Fruit fly (Drosophila melanogaster) whole organism, embryonic: Measurements from ENCODE around the gene CG32344.

ENCODE experiments used
- Bgb ChIP-seq: fragments of 200-800 bp; sonication (Bioruptor generic); IDR thresholded peaks from 2 replicates; pipeline ENCODE4 v1.3.6; 2022; ENCODE audit warnings: missing biosample characterization, missing genetic modification characterization; ENCODE audit not compliant: partially characterized antibody
- CG11695 ChIP-seq: fragments of 200-800 bp; sonication (Bioruptor generic); IDR thresholded peaks from 3 replicates; pipeline ENCODE4 v1.3.6; 2022; ENCODE audit warnings: missing biosample characterization, missing genetic modification characterization
- CG12071 ChIP-seq: fragments of 200-800 bp; sonication (Bioruptor generic); optimal IDR thresholded peaks from 3 replicates; lab custom pipeline; 2018; ENCODE audit warnings: missing biosample characterization, mild to moderate bottlenecking, missing genetic modification characterization
- CG12299 ChIP-seq: fragments of 200-800 bp; sonication (Bioruptor generic); optimal IDR thresholded peaks from 2 replicates; lab custom pipeline; 2018; ENCODE audit warnings: missing biosample characterization, mild to moderate bottlenecking, missing genetic modification characterization
- CG1233 ChIP-seq: fragments of 200-800 bp; sonication (Bioruptor generic); optimal IDR thresholded peaks from 4 replicates; lab custom pipeline; 2018; ENCODE audit warnings: missing biosample characterization, mild to moderate bottlenecking, missing genetic modification characterization
- CG13894 ChIP-seq: fragments of 200-800 bp; sonication (Bioruptor generic); optimal IDR thresholded peaks from 3 replicates; lab custom pipeline; 2018; ENCODE audit warnings: missing biosample characterization, mild to moderate bottlenecking, missing genetic modification characterization, moderate library complexity
- CG14441 ChIP-seq: fragments of 200-800 bp; sonication (Bioruptor generic); IDR thresholded peaks from 2 replicates; pipeline ENCODE4 v1.3.6; 2022; ENCODE audit warnings: missing biosample characterization, missing genetic modification characterization
- CG15514 ChIP-seq: fragments of 200-800 bp; sonication (Bioruptor generic); optimal IDR thresholded peaks from 3 replicates; lab custom pipeline; 2017; ENCODE audit warnings: missing biosample characterization, missing genetic modification characterization, mild to moderate bottlenecking, moderate library complexity, missing genetic modification reagents
- CG16863 ChIP-seq: fragments of 200-800 bp; sonication (Bioruptor generic); optimal IDR thresholded peaks from 3 replicates; lab custom pipeline; 2016; ENCODE audit warnings: missing biosample characterization, missing genetic modification characterization
- CG32772 ChIP-seq: fragments of 200-800 bp; sonication (Bioruptor generic); IDR thresholded peaks from 2 replicates; pipeline ENCODE4 v1.3.6; 2022; ENCODE audit warnings: missing biosample characterization, missing genetic modification characterization
- CG33213 ChIP-seq: fragments of 200-800 bp; sonication (Bioruptor generic); optimal IDR thresholded peaks from 3 replicates; lab custom pipeline; 2016; ENCODE audit warnings: missing biosample characterization, missing genetic modification characterization
- CG34224 ChIP-seq: fragments of 200-800 bp; sonication (Bioruptor generic); IDR thresholded peaks from 3 replicates; pipeline ENCODE4 v1.3.6; 2022; ENCODE audit warnings: missing biosample characterization, missing genetic modification characterization; ENCODE audit not compliant: partially characterized antibody
- CG42726 ChIP-seq: fragments of 200-800 bp; sonication (Bioruptor generic); IDR thresholded peaks from 2 replicates; pipeline ENCODE4 v1.3.6; 2022; ENCODE audit warnings: missing biosample characterization, missing genetic modification characterization; ENCODE audit not compliant: partially characterized antibody
- CG7745 ChIP-seq: fragments of 200-800 bp; sonication (Bioruptor generic); optimal IDR thresholded peaks from 2 replicates; lab custom pipeline; 2018; ENCODE audit warnings: missing biosample characterization, mild to moderate bottlenecking, missing genetic modification characterization, moderate library complexity
- CG7987 ChIP-seq: fragments of 200-800 bp; sonication (Bioruptor generic); optimal IDR thresholded peaks from 2 replicates; lab custom pipeline; 2018; ENCODE audit warnings: missing biosample characterization, mild to moderate bottlenecking, missing genetic modification characterization, moderate library complexity
- CG8089 ChIP-seq: fragments of 200-800 bp; sonication (Bioruptor generic); optimal IDR thresholded peaks from 3 replicates; lab custom pipeline; 2016; ENCODE audit warnings: missing biosample characterization, missing genetic modification characterization
- CG9437 ChIP-seq: fragments of 200-800 bp; sonication (Bioruptor generic); optimal IDR thresholded peaks from 2 replicates; lab custom pipeline; 2018; ENCODE audit warnings: missing biosample characterization, mild to moderate bottlenecking, missing genetic modification characterization
- CoRest ChIP-seq: fragments of 200-800 bp; sonication (Bioruptor generic); optimal IDR thresholded peaks from 3 replicates; lab custom pipeline; 2018; ENCODE audit warnings: missing biosample characterization, mild to moderate bottlenecking, missing genetic modification characterization, moderate library complexity
- Eip74EF ChIP-seq, 2 experiments: fragments of 200-800 bp in 1 of 2; fragments of >200 bp in 1 of 2; sonication (Bioruptor generic) in 1 of 2; optimal IDR thresholded peaks; 2 replicates each; lab custom pipeline; 2017 to 2019; ENCODE audit warnings: missing biosample characterization in 2 of 2, missing genetic modification characterization in 2 of 2, mild to moderate bottlenecking in 1 of 2, moderate library complexity in 1 of 2
- Ets65A ChIP-seq: fragments of 200-800 bp; sonication (Bioruptor generic); peaks from one replicate; lab custom pipeline; 2016; ENCODE audit warnings: missing biosample characterization, missing genetic modification characterization
- GATAe ChIP-seq: fragments of 200-800 bp; sonication (Bioruptor generic); conservative IDR thresholded peaks from 2 replicates; pipeline ENCODE4 v1.3.6; 2022; ENCODE audit warnings: missing biosample characterization, missing genetic modification characterization
- Gug ChIP-seq: fragments of 200-800 bp; sonication (Bioruptor generic); IDR thresholded peaks from 4 replicates; pipeline ENCODE4 v1.3.6; 2022; ENCODE audit warnings: missing biosample characterization, missing genetic modification characterization
- Taf1 ChIP-seq: fragments of 200-800 bp; sonication (Bioruptor generic); IDR thresholded peaks from 2 replicates; pipeline ENCODE4 v1.3.6; 2022; ENCODE audit warnings: missing biosample characterization, missing genetic modification characterization
- Trl ChIP-seq, 3 experiments: fragments of >200 bp in 2 of 3; fragments of 200-800 bp in 1 of 3; sonication (Bioruptor generic) in 1 of 3; optimal IDR thresholded peaks; 2 replicates in 1 of 3; 3 replicates in 2 of 3; lab custom pipeline; 2016 to 2017; ENCODE audit warnings: missing biosample characterization in 1 of 3, missing genetic modification characterization in 1 of 3
- ato ChIP-seq: fragments of 200-800 bp; sonication (Bioruptor generic); IDR thresholded peaks from 2 replicates; pipeline ENCODE4 v1.3.6; 2022; ENCODE audit warnings: missing biosample characterization, missing genetic modification characterization; ENCODE audit not compliant: partially characterized antibody
- cato ChIP-seq: fragments of 200-800 bp; sonication (Bioruptor generic); optimal IDR thresholded peaks from 2 replicates; lab custom pipeline; 2016; ENCODE audit warnings: missing biosample characterization, missing genetic modification characterization, borderline replicate concordance
- caup ChIP-seq: fragments of 200-800 bp; sonication (Bioruptor generic); optimal IDR thresholded peaks from 3 replicates; lab custom pipeline; 2017; ENCODE audit warnings: missing biosample characterization, mild to moderate bottlenecking, missing genetic modification characterization, moderate library complexity; ENCODE audit not compliant: severe bottlenecking
- croc ChIP-seq: fragments of 200-800 bp; sonication (Bioruptor generic); conservative IDR thresholded peaks from 3 replicates; pipeline ENCODE4 v1.3.6; 2022; ENCODE audit warnings: missing biosample characterization, missing genetic modification characterization
- dpn ChIP-seq, 2 experiments: fragments of 200-800 bp; sonication (Bioruptor generic); optimal IDR thresholded peaks; 3 replicates each; lab custom pipeline; 2016; ENCODE audit warnings: missing biosample characterization in 2 of 2, missing genetic modification characterization in 2 of 2
- ewg ChIP-seq: fragments of 200-800 bp; sonication (Bioruptor generic); optimal IDR thresholded peaks from 3 replicates; lab custom pipeline; 2017; ENCODE audit warnings: mild to moderate bottlenecking, missing biosample characterization, missing genetic modification reagents, missing genetic modification characterization
- fd64A ChIP-seq: fragments of 200-800 bp; sonication (Bioruptor generic); optimal IDR thresholded peaks from 3 replicates; lab custom pipeline; 2018; ENCODE audit warnings: missing biosample characterization, mild to moderate bottlenecking, missing genetic modification characterization
- grau ChIP-seq: fragments of 200-800 bp; optimal IDR thresholded peaks from 3 replicates; lab custom pipeline; 2019; ENCODE audit warnings: missing biosample characterization, mild to moderate bottlenecking, missing genetic modification characterization, moderate library complexity
- grn ChIP-seq: fragments of 200-800 bp; sonication (Bioruptor generic); optimal IDR thresholded peaks from 3 replicates; lab custom pipeline; 2017; ENCODE audit warnings: missing biosample characterization, missing genetic modification characterization
- gsb ChIP-seq: fragments of 200-800 bp; sonication (Bioruptor generic); IDR thresholded peaks from 2 replicates; pipeline ENCODE4 v1.3.6; 2022; ENCODE audit warnings: missing biosample characterization, missing genetic modification characterization
- h ChIP-seq: fragments of >200 bp; optimal IDR thresholded peaks from 2 replicates; lab custom pipeline; 2017
- inv ChIP-seq: fragments of 200-800 bp; sonication (Bioruptor generic); IDR thresholded peaks from 2 replicates; pipeline ENCODE4 v1.3.6; 2022; ENCODE audit warnings: missing biosample characterization, missing genetic modification characterization; ENCODE audit not compliant: partially characterized antibody
- lola ChIP-seq, 3 experiments: fragments of >200 bp in 2 of 3; fragments of 200-800 bp in 1 of 3; sonication (Bioruptor generic) in 1 of 3; optimal IDR thresholded peaks; 2 replicates each; lab custom pipeline; 2017 to 2019; ENCODE audit warnings: missing biosample characterization in 3 of 3, missing genetic modification characterization in 3 of 3, mild to moderate bottlenecking in 1 of 3, moderate library complexity in 1 of 3
- nom ChIP-seq: fragments of 200-800 bp; sonication (Bioruptor generic); optimal IDR thresholded peaks from 2 replicates; lab custom pipeline; 2017; ENCODE audit warnings: missing biosample characterization, missing genetic modification characterization, mild to moderate bottlenecking, moderate library complexity, missing genetic modification reagents
- p53 ChIP-seq: fragments of 200-800 bp; sonication (Bioruptor generic); optimal IDR thresholded peaks from 2 replicates; lab custom pipeline; 2016; ENCODE audit warnings: missing biosample characterization, missing genetic modification characterization
- prd ChIP-seq, 3 experiments: fragments of >200 bp in 2 of 3; fragments of 200-800 bp in 1 of 3; sonication (Bioruptor generic) in 1 of 3; optimal IDR thresholded peaks in 2 of 3; IDR thresholded peaks in 1 of 3; 2 replicates in 2 of 3; 3 replicates in 1 of 3; pipeline versions ENCODE4 v1.3.6 to Lab custom; 2017 to 2022; ENCODE audit warnings: missing biosample characterization in 1 of 3, missing genetic modification characterization in 1 of 3
- schlank ChIP-seq: fragments of 200-800 bp; sonication (Bioruptor generic); optimal IDR thresholded peaks from 2 replicates; lab custom pipeline; 2018; ENCODE audit warnings: missing biosample characterization, mild to moderate bottlenecking, missing genetic modification characterization
- tio ChIP-seq: fragments of 200-800 bp; sonication (Bioruptor generic); optimal IDR thresholded peaks from 2 replicates; lab custom pipeline; 2017; ENCODE audit warnings: missing biosample characterization, missing genetic modification characterization, inconsistent platforms
- tup ChIP-seq: fragments of 200-800 bp; sonication (Bioruptor generic); optimal IDR thresholded peaks from 2 replicates; lab custom pipeline; 2016; ENCODE audit warnings: missing biosample characterization, mild to moderate bottlenecking, missing genetic modification characterization, moderate library complexity
- unpg ChIP-seq: fragments of 200-800 bp; sonication (Bioruptor generic); optimal IDR thresholded peaks from 3 replicates; lab custom pipeline; 2018; ENCODE audit warnings: missing biosample characterization, mild to moderate bottlenecking, missing genetic modification characterization, moderate library complexity
- usp ChIP-seq: fragments of >200 bp; optimal IDR thresholded peaks from 2 replicates; lab custom pipeline; 2017; ENCODE audit warnings: missing biosample characterization, missing genetic modification characterization
- wor ChIP-seq: fragments of 200-800 bp; sonication (Bioruptor generic); IDR thresholded peaks from 2 replicates; pipeline ENCODE4 v1.3.6; 2022; ENCODE audit warnings: missing biosample characterization, missing genetic modification characterization
- zen2 ChIP-seq: fragments of 200-800 bp; sonication (Bioruptor generic); IDR thresholded peaks from 3 replicates; pipeline ENCODE4 v1.3.6; 2022; ENCODE audit warnings: missing biosample characterization, missing genetic modification characterization; ENCODE audit not compliant: partially characterized antibody

The CG32344 gene

dm6 chr3L:350651-351228, 26.2 kb upstream of the CG32344 start (continued):
- TF ChIP-seq CG12071 (GFP tag; lab: Kevin White, UChicago) (no peak), Trl (optimal IDR thresholded peaks at IDR 0.05; lab: Kevin White, UChicago) (no peak), Trl (GFP tag; optimal IDR thresholded peaks at IDR 0.05; lab: Kevin White, UChicago) (peak; percentile 39), CG16863 (GFP tag; lab: Kevin White, UChicago) (peak; percentile 50), Ets65A (GFP tag; lab: Kevin White, UChicago) (peak; percentile 84), grau (tag; lab: Kevin White, UChicago) (peak; percentile 73), lola (GFP tag; optimal IDR thresholded peaks at IDR 0.05; lab: Kevin White, UChicago) (peak in 1 of 3 experiments; percentile 23), Gug (GFP tag; lab: Robert Waterston, UW) (peak; percentile 49; the same call in 1 of the 4 replicates), schlank (tag; lab: Kevin White, UChicago) (no peak), CG7745 (tag; lab: Kevin White, UChicago) (no peak), CG7987 (GFP tag; lab: Kevin White, UChicago) (no peak), h (lab: Kevin White, UChicago) (no peak), p53 (no peak), ato (GFP tag; lab: Robert Waterston, UW) (no peak), Taf1 (GFP tag; lab: Robert Waterston, UW) (peak; percentile 63), prd (optimal IDR thresholded peaks at IDR 0.05; lab: Kevin White, UChicago) (no peak), prd (GFP tag; IDR thresholded peaks at IDR 0.05; lab: Robert Waterston, UW) (peak; percentile 83), CG9437 (peak; percentile 51), CG8089 (GFP tag; lab: Kevin White, UChicago) (no peak), CG33213 (GFP tag; lab: Kevin White, UChicago) (peak; percentile 45), CG15514 (GFP tag; lab: Kevin White, UChicago) (peak; percentile 43), CG42726 (GFP tag; lab: Robert Waterston, UW) (no peak), ewg (peak; percentile 27), nom (GFP tag; lab: Kevin White, UChicago) (no peak), GATAe (GFP tag; lab: Robert Waterston, UW) (peak; percentile 81), CG34224 (GFP tag; lab: Robert Waterston, UW) (no peak), dpn (GFP tag; optimal IDR thresholded peaks at IDR 0.05; lab: Kevin White, UChicago) (peak; percentile 65 to 74), Bgb (GFP tag; lab: Robert Waterston, UW) (no peak), CG12299 (tag; lab: Kevin White, UChicago) (peak; percentile 1), usp (no peak), CG1233 (GFP tag; lab: Kevin White, UChicago) (peak; percentile 73), wor (GFP tag; lab: Robert Waterston, UW) (peak; percentile 60), tio (GFP tag; lab: Kevin White, UChicago) (no peak), CG32772 (GFP tag; lab: Robert Waterston, UW) (peak; percentile 77), Eip74EF (GFP tag; optimal IDR thresholded peaks at IDR 0.05; lab: Kevin White, UChicago) (peak in 1 of 2 experiments; percentile 83), tup (GFP tag; lab: Kevin White, UChicago) (no peak), zen2 (GFP tag; lab: Robert Waterston, UW) (no peak), grn (GFP tag; lab: Kevin White, UChicago) (no peak), inv (no peak), CoRest (tag; lab: Kevin White, UChicago) (peak; percentile 66), CG14441 (GFP tag; lab: Robert Waterston, UW) (peak; percentile 83), croc (GFP tag; lab: Robert Waterston, UW) (peak; percentile 40; the same call in 2 of the 3 replicates), CG13894 (peak; percentile 59), caup (GFP tag; lab: Kevin White, UChicago) (peak; percentile 66), gsb (GFP tag; lab: Robert Waterston, UW) (peak; percentile 56; the same call in 1 of the 2 replicates), cato (GFP tag; lab: Kevin White, UChicago) (peak; percentile 15), unpg (GFP tag; lab: Kevin White, UChicago) (peak; percentile 76), fd64A (GFP tag; lab: Kevin White, UChicago) (no peak), CG11695 (GFP tag; lab: Robert Waterston, UW) (peak; percentile 88)
